Worm (Caenorhabditis elegans): ENCODE results near the gene piki-1.

DNA sequence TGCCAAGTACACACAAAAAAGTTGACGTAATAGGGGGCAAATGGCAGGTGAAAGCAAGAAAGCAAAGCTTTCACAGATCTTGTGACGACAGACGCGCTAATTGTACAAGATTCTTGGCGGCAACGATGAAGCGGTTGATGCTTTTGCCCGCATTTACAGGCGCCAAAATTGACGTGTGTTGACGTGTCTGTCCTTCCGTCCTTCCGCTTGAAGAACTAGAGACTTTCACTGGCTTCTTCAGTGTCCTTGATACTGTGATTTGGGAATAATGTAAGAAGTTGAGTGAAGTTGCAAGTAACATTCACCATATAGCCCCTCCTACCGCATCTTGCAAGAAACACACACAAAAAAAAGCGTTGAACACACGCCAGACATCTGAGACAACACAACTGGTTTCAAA, 37.5 kb upstream of the piki-1 start, which contains the start of gene jud-4:
- TF ChIP-seq egl-27 (tag; optimal IDR thresholded peaks at IDR 0.05) (no peak), unc-39 (tag; optimal IDR thresholded peaks at IDR 0.05) (no peak), mep-1 (tag; optimal IDR thresholded peaks at IDR 0.05) (no peak), Y48G9A.11 (GFP tag; IDR thresholded peaks at IDR 0.05) (no peak)

Measured in whole organism, L4 larva.